Worm (Caenorhabditis elegans) whole organism, L2 larva: ENCODE measurements around the gene C16D9.5.
A peak's percentile ranks its signal among the peaks of the same experiment; 100 is the strongest.

Experiments used
- R02D3.7 ChIP-seq: fragments of 150-350 bp; optimal IDR thresholded peaks from 2 replicates; lab custom pipeline; 2014; ENCODE audit warnings: missing biosample characterization, missing genetic modification characterization
- ZK546.5 ChIP-seq: sonication (generic microtip); optimal IDR thresholded peaks from 2 replicates; lab custom pipeline; 2017; ENCODE audit warnings: missing biosample characterization, missing genetic modification characterization
- alr-1 ChIP-seq: fragments of 150-350 bp; optimal IDR thresholded peaks from 2 replicates; lab custom pipeline; 2014; ENCODE audit warnings: missing biosample characterization, missing genetic modification characterization
- blmp-1 ChIP-seq: sonication (generic microtip); optimal IDR thresholded peaks from 2 replicates; lab custom pipeline; 2017; ENCODE audit warnings: missing genetic modification characterization, mild to moderate bottlenecking, missing compliant biosample characterization, antibody characterized with exemption, moderate library complexity; ENCODE audit not compliant: insufficient read depth
- ceh-16 ChIP-seq: fragments of 150-350 bp; optimal IDR thresholded peaks from 2 replicates; lab custom pipeline; 2014; ENCODE audit warnings: missing biosample characterization, missing genetic modification characterization
- ceh-82 ChIP-seq: fragments of 150-350 bp; optimal IDR thresholded peaks from 2 replicates; lab custom pipeline; 2014; ENCODE audit warnings: missing biosample characterization, missing genetic modification characterization
- dmd-4 ChIP-seq: sonication (generic microtip); optimal IDR thresholded peaks from 2 replicates; lab custom pipeline; 2017; ENCODE audit warnings: missing biosample characterization, missing genetic modification characterization
- elt-1 ChIP-seq: fragments of 150-350 bp; optimal IDR thresholded peaks from 2 replicates; lab custom pipeline; 2014; ENCODE audit warnings: missing biosample characterization, missing genetic modification characterization
- elt-3 ChIP-seq: sonication (generic microtip); optimal IDR thresholded peaks from 2 replicates; lab custom pipeline; 2017; ENCODE audit warnings: missing biosample characterization, missing genetic modification characterization
- fos-1 ChIP-seq: fragments of 150-350 bp; optimal IDR thresholded peaks from 2 replicates; lab custom pipeline; 2014; ENCODE audit warnings: missing biosample characterization, missing genetic modification characterization
- lin-11 ChIP-seq: fragments of 150-350 bp; sonication (generic microtip); optimal IDR thresholded peaks from 2 replicates; lab custom pipeline; 2014; ENCODE audit warnings: missing biosample characterization, missing genetic modification characterization, inconsistent platforms, mixed read lengths
- lin-13 ChIP-seq: fragments of 150-350 bp; optimal IDR thresholded peaks from 2 replicates; lab custom pipeline; 2014; ENCODE audit warnings: missing biosample characterization, missing genetic modification reagents, missing genetic modification characterization
- lin-39 ChIP-seq: fragments of 150-350 bp; optimal IDR thresholded peaks from 2 replicates; lab custom pipeline; 2014; ENCODE audit warnings: missing biosample characterization, missing genetic modification reagents, missing genetic modification characterization
- lsy-2 ChIP-seq, 2 experiments: fragments of 150-350 bp in 1 of 2; sonication (generic microtip) in 1 of 2; optimal IDR thresholded peaks; 2 replicates each; lab custom pipeline; 2014 to 2017; ENCODE audit warnings: missing biosample characterization in 2 of 2, missing genetic modification characterization in 2 of 2
- mab-5 ChIP-seq: fragments of 150-350 bp; optimal IDR thresholded peaks from 2 replicates; lab custom pipeline; 2014; ENCODE audit warnings: missing biosample characterization, missing genetic modification characterization
- mdl-1 ChIP-seq, 2 experiments: fragments of 150-350 bp in 1 of 2; sonication (generic microtip) in 1 of 2; optimal IDR thresholded peaks; 2 replicates each; lab custom pipeline; 2017; ENCODE audit warnings: missing biosample characterization in 2 of 2, missing genetic modification characterization in 2 of 2
- nhr-10 ChIP-seq: sonication (generic microtip); optimal IDR thresholded peaks from 2 replicates; lab custom pipeline; 2017; ENCODE audit warnings: missing biosample characterization, missing genetic modification characterization
- nhr-11 ChIP-seq: fragments of 150-350 bp; optimal IDR thresholded peaks from 2 replicates; lab custom pipeline; 2014; ENCODE audit warnings: missing biosample characterization, missing genetic modification characterization
- nhr-12 ChIP-seq: fragments of 150-350 bp; optimal IDR thresholded peaks from 2 replicates; lab custom pipeline; 2014; ENCODE audit warnings: missing biosample characterization, missing genetic modification characterization
- nhr-129 ChIP-seq: fragments of 150-350 bp; optimal IDR thresholded peaks from 2 replicates; lab custom pipeline; 2014; ENCODE audit warnings: missing biosample characterization, missing genetic modification characterization
- nhr-21 ChIP-seq: fragments of 150-350 bp; optimal IDR thresholded peaks from 2 replicates; lab custom pipeline; 2014; ENCODE audit warnings: missing biosample characterization, missing genetic modification characterization
- nhr-237 ChIP-seq: fragments of 150-350 bp; optimal IDR thresholded peaks from 2 replicates; lab custom pipeline; 2014; ENCODE audit warnings: missing biosample characterization, missing genetic modification characterization
- sem-4 ChIP-seq: fragments of 150-350 bp; optimal IDR thresholded peaks from 2 replicates; lab custom pipeline; 2014; ENCODE audit warnings: missing biosample characterization, missing genetic modification reagents, missing genetic modification characterization
- sma-3 ChIP-seq: sonication (generic microtip); optimal IDR thresholded peaks from 2 replicates; lab custom pipeline; 2016; ENCODE audit warnings: missing genetic modification reagents, missing genetic modification characterization, missing compliant biosample characterization
- sma-9 ChIP-seq, 2 experiments: fragments of 150-350 bp in 1 of 2; sonication (generic microtip) in 1 of 2; optimal IDR thresholded peaks; 2 replicates each; lab custom pipeline; 2014 to 2016; ENCODE audit warnings: missing genetic modification characterization in 2 of 2, mild to moderate bottlenecking in 1 of 2, missing biosample characterization in 1 of 2, missing compliant biosample characterization in 1 of 2, missing genetic modification reagents in 1 of 2, moderate library complexity in 1 of 2
- snpc-4 ChIP-seq: fragments of 150-350 bp; optimal IDR thresholded peaks from 2 replicates; lab custom pipeline; 2014; ENCODE audit warnings: missing biosample characterization, missing genetic modification characterization
- unc-39 ChIP-seq: fragments of 150-350 bp; optimal IDR thresholded peaks from 2 replicates; lab custom pipeline; 2014; ENCODE audit warnings: missing biosample characterization, missing genetic modification characterization
- unc-62 ChIP-seq: fragments of 150-350 bp; optimal IDR thresholded peaks from 2 replicates; lab custom pipeline; 2014; ENCODE audit warnings: missing biosample characterization, missing genetic modification reagents, missing genetic modification characterization
- ztf-11 ChIP-seq: sonication (generic microtip); optimal IDR thresholded peaks from 2 replicates; lab custom pipeline; 2017; ENCODE audit warnings: missing biosample characterization, missing genetic modification characterization
- ztf-4 ChIP-seq: fragments of 150-350 bp; optimal IDR thresholded peaks from 2 replicates; lab custom pipeline; 2014; ENCODE audit warnings: missing biosample characterization, missing genetic modification characterization

The C16D9.5 gene

ce11 chrV:8210527-8210926, 34.8 kb downstream of the C16D9.5 start:
- TF ChIP-seq mab-5 (peak; percentile 17), alr-1 (tag; lab: Kevin White, UChicago) (no peak)

DNA sequence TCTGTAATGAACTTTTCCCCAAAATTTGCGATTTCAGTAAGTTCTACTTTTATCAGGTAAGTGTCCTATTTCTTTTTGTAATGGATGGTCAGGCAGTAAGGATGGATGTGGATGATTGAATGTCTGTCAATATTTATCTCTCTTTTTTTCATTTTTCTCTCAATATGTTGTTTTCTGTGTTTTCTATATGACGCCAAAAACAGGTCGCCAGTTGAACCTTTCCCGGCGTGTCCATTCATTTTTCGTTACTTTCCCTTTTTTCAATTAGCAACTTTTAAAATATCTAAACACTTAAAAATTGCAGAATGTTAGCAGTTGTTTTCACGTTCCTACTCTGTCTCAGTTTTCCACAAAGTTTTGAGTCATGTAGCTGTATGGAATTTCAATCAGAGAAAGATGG, 38.4 kb downstream of the C16D9.5 start, which contains the start of gene timp-1:
TSS of gene timp-1 (plus strand) at position 305 of the 400 bp plus-strand sequence.
- TF ChIP-seq elt-1 (no peak), blmp-1 (tag; lab: Kevin White, UChicago) (peak; percentile 66)

DNA sequence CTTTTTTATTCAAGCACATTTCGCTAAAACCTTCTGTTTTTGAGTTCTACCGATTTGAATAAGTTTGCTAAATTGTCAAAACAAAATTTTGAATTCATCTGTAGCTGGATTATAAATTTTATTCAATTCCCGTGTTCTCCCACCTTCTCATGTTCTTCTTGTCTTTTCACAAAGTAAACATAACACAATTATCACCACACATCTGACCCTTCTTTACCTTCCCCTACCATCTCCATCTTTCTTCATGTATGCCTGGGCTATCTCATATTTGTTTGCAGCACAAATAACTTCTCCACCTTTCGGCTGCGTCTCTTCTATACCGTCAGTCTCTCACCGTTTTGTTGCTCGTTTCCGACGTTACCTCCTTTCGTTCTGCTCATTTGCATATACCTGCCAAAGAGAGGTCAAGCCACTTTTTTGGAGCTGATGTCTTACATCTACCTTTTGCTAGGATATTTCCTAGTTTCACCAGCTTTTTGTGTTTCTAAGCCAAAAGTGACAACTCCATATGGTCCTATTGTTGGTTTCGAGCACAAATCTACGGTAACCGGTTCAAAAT, 42.2 kb downstream of the C16D9.5 start, which contains the start of gene cest-17:
TSS of gene cest-17 (plus strand) at position 248 of the 559 bp plus-strand sequence.
- TF ChIP-seq ZK546.5 (tag; lab: Kevin White, UChicago) (no peak), lin-39 (tag; lab: Kevin White, UChicago) (no peak), nhr-237 (tag; lab: Kevin White, UChicago) (no peak), fos-1 (tag; lab: Kevin White, UChicago) (peak; percentile 26)

DNA sequence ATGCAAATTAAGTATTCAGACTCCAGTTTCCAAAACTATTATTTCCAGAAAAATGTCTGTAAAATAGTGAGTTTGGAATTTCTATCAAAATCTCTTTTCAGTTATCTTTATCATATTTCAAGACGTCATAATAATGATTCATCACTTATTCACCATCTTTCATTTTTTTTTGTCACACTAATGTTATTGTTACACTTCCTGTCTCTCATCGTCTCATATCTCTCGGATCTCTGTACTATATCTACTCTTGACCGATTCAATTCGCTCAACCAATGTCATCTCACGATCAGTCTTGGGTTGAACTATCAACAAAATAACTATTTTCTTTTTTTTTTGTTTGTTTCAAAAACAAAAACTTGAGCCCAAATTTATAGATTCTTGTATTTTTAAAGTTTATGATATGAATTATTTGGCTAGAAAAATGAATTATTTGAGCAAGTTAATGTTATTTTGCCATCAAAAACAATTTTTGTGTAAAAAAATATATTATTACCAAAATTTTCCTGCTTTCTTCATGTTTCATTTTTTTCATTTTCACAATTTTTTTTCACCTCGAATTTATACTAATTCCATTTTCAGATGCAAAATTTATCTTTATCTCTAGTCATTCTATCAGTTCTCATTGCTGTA, 44.0 kb downstream of the C16D9.5 start, which contains the start of gene cri-2:
TSS of gene cri-2 (plus strand) at position 580 of the 630 bp plus-strand sequence.
- peak; percentile 18 for TF ChIP-seq sma-9 (GFP tag; optimal IDR thresholded peaks at IDR 0.05; lab: Kevin White, UChicago)
- TF ChIP-seq sma-9 (tag; optimal IDR thresholded peaks at IDR 0.05; lab: Kevin White, UChicago) = no peak
- TF ChIP-seq sem-4 (tag; lab: Kevin White, UChicago) = peak; percentile 36
- no peak for TF ChIP-seq dmd-4 (tag; lab: Kevin White, UChicago)
- no peak for TF ChIP-seq lin-11 (tag; lab: Kevin White, UChicago)
- peak; percentile 56 for TF ChIP-seq fos-1 (tag; lab: Kevin White, UChicago)
- TF ChIP-seq sma-3 (GFP tag; lab: Kevin White, UChicago) = peak; percentile 27
- peak in 1 of 2 experiments; percentile 19 for TF ChIP-seq lsy-2 (tag; optimal IDR thresholded peaks at IDR 0.05; lab: Kevin White, UChicago)

- TF ChIP-seq nhr-129 (tag; lab: Kevin White, UChicago) (no peak), nhr-10 (tag; lab: Kevin White, UChicago) (no peak), nhr-11 (tag; lab: Kevin White, UChicago) (no peak), alr-1 (tag; lab: Kevin White, UChicago) (no peak), ztf-4 (tag; lab: Kevin White, UChicago) (no peak), elt-3 (tag; lab: Kevin White, UChicago) (no peak), R02D3.7 (tag; lab: Kevin White, UChicago) (no peak), ceh-16 (tag; lab: Kevin White, UChicago) (no peak), nhr-12 (no peak), snpc-4 (tag; lab: Kevin White, UChicago) (no peak), lin-11 (tag; lab: Kevin White, UChicago) (no peak), nhr-237 (tag; lab: Kevin White, UChicago) (no peak), ZK546.5 (tag; lab: Kevin White, UChicago) (no peak), ceh-82 (tag; lab: Kevin White, UChicago) (no peak), fos-1 (tag; lab: Kevin White, UChicago) (no peak), sma-9 (GFP tag; optimal IDR thresholded peaks at IDR 0.05; lab: Kevin White, UChicago) (no peak), sma-9 (tag; optimal IDR thresholded peaks at IDR 0.05; lab: Kevin White, UChicago) (no peak), lin-13 (no peak), mdl-1 (tag; optimal IDR thresholded peaks at IDR 0.05; lab: Kevin White, UChicago) (no peak)
Observed at ce11 chrV:8198994-8199393, 46.4 kb downstream of the C16D9.5 start, which contains the start of gene F20D6.11. TSS of gene F20D6.11 (minus strand) at chrV:8199094.

- TF ChIP-seq nhr-21 (tag; lab: Kevin White, UChicago) (no peak), ztf-11 (tag; lab: Kevin White, UChicago) (no peak), lsy-2 (tag; optimal IDR thresholded peaks at IDR 0.05; lab: Kevin White, UChicago) (no peak), alr-1 (tag; lab: Kevin White, UChicago) (no peak), blmp-1 (tag; lab: Kevin White, UChicago) (no peak), sem-4 (tag; lab: Kevin White, UChicago) (no peak), sma-9 (GFP tag; optimal IDR thresholded peaks at IDR 0.05; lab: Kevin White, UChicago) (no peak), sma-9 (tag; optimal IDR thresholded peaks at IDR 0.05; lab: Kevin White, UChicago) (no peak), lin-13 (no peak), unc-62 (GFP tag; lab: Kevin White, UChicago) (no peak), ZK546.5 (tag; lab: Kevin White, UChicago) (no peak), unc-39 (tag; lab: Kevin White, UChicago) (no peak), lin-39 (tag; lab: Kevin White, UChicago) (no peak), sma-3 (GFP tag; lab: Kevin White, UChicago) (no peak), mdl-1 (tag; optimal IDR thresholded peaks at IDR 0.05; lab: Kevin White, UChicago) (no peak)
- TF ChIP-seq, all 48 proteins: peak for 0
Observed at ce11 chrV:8196993-8197392, 48.4 kb downstream of the C16D9.5 start.
